Worm (Caenorhabditis elegans) whole organism, L3 larva: ENCODE measurements around the gene H01M10.1.

Experiments used
- egl-27 ChIP-seq: sonication (generic microtip); optimal IDR thresholded peaks from 4 replicates; lab custom pipeline; 2017; ENCODE audit warnings: missing biosample characterization, missing genetic modification reagents, missing genetic modification characterization
- elt-3 ChIP-seq, 3 experiments: fragments of 150-350 bp in 1 of 3; sonication (generic microtip) in 2 of 3; optimal IDR thresholded peaks; 2 replicates in 2 of 3; 4 replicates in 1 of 3; lab custom pipeline; 2014 to 2017; ENCODE audit warnings: missing biosample characterization in 3 of 3, missing genetic modification characterization in 3 of 3
- fos-1 ChIP-seq: fragments of 150-350 bp; optimal IDR thresholded peaks from 2 replicates; lab custom pipeline; 2014; ENCODE audit warnings: missing biosample characterization, missing genetic modification characterization
- pqm-1 ChIP-seq: fragments of 150-350 bp; optimal IDR thresholded peaks from 2 replicates; lab custom pipeline; 2017; ENCODE audit warnings: missing biosample characterization, missing genetic modification characterization, inconsistent platforms
- skn-1 ChIP-seq: fragments of 150-350 bp; optimal IDR thresholded peaks from 2 replicates; lab custom pipeline; 2014; ENCODE audit warnings: missing biosample characterization, missing genetic modification characterization

- TF ChIP-seq pqm-1 (tag; lab: Kevin White, UChicago), result no peak
- no peak for TF ChIP-seq elt-3 (tag; optimal IDR thresholded peaks at IDR 0.05; lab: Kevin White, UChicago)
- no peak for TF ChIP-seq skn-1 (tag; lab: Kevin White, UChicago)
- TF ChIP-seq fos-1 (tag; lab: Kevin White, UChicago), result no peak
- TF ChIP-seq egl-27 (tag; lab: Kevin White, UChicago), result no peak
Observed at ce11 chrX:2588012-2588411, 7.6 kb upstream of the H01M10.1 start.
